Worm (Caenorhabditis elegans) whole organism, young adult: ENCODE results near the gene arle-14.

Experiments used
- B0035.1 ChIP-seq: sonication (generic microtip); optimal IDR thresholded peaks from 2 replicates; lab custom pipeline; 2016; ENCODE audit warnings: missing genetic modification characterization, mild to moderate bottlenecking, missing compliant biosample characterization, missing genotype, missing genetic modification reagents
- B0336.3 ChIP-seq: fragments of 200-800 bp; sonication (Bioruptor generic); IDR thresholded peaks from 2 replicates; pipeline ENCODE4 v1.3.6; 2022; ENCODE audit warnings: missing genetic modification characterization, missing compliant biosample characterization
- F23B12.7 ChIP-seq: sonication (generic microtip); optimal IDR thresholded peaks from 2 replicates; lab custom pipeline; 2017; ENCODE audit warnings: missing genetic modification characterization, mild to moderate bottlenecking, missing compliant biosample characterization, antibody characterized with exemption, moderate library complexity; ENCODE audit not compliant: insufficient read depth
- F33H1.4 ChIP-seq: fragments of 200-800 bp; sonication (Bioruptor generic); IDR thresholded peaks from 2 replicates; pipeline ENCODE4 v1.3.6; 2022; ENCODE audit warnings: missing genetic modification reagents, missing genetic modification characterization, missing compliant biosample characterization
- T07F8.4 ChIP-seq: sonication (generic microtip); optimal IDR thresholded peaks from 2 replicates; lab custom pipeline; 2016; ENCODE audit warnings: mild to moderate bottlenecking, missing genetic modification characterization, moderate library complexity, missing compliant biosample characterization
- Y53F4B.3 ChIP-seq: fragments of 200-800 bp; sonication (Bioruptor generic); IDR thresholded peaks from 2 replicates; pipeline ENCODE4 v1.3.6; 2022; ENCODE audit warnings: missing genetic modification reagents, missing genetic modification characterization, missing compliant biosample characterization
- Y53G8AR.9 ChIP-seq: fragments of 200-800 bp; sonication (Bioruptor generic); conservative IDR thresholded peaks from 2 replicates; pipeline ENCODE4 v1.3.6; 2022; ENCODE audit warnings: missing genetic modification reagents, missing genetic modification characterization, missing compliant biosample characterization
- ZK185.1 ChIP-seq: sonication (generic microtip); optimal IDR thresholded peaks from 2 replicates; lab custom pipeline; 2016; ENCODE audit warnings: mild to moderate bottlenecking, missing genetic modification characterization, missing compliant biosample characterization; ENCODE audit not compliant: poor library complexity, severe bottlenecking
- aptf-2 ChIP-seq: fragments of 200-800 bp; sonication (Bioruptor generic); conservative IDR thresholded peaks from 2 replicates; pipeline ENCODE4 v1.3.6; 2022; ENCODE audit warnings: missing genetic modification reagents, missing genetic modification characterization, missing compliant biosample characterization
- aptf-3 ChIP-seq: fragments of 200-800 bp; sonication (Bioruptor generic); IDR thresholded peaks from 2 replicates; pipeline ENCODE4 v1.3.6; 2022; ENCODE audit warnings: missing genetic modification characterization, missing compliant biosample characterization
- atf-7 ChIP-seq: sonication (generic microtip); optimal IDR thresholded peaks from 2 replicates; lab custom pipeline; 2017; ENCODE audit warnings: mild to moderate bottlenecking, missing genetic modification characterization, missing compliant biosample characterization
- athp-1 ChIP-seq: sonication (generic microtip); optimal IDR thresholded peaks from 2 replicates; lab custom pipeline; 2017; ENCODE audit warnings: mild to moderate bottlenecking, missing genetic modification characterization, missing compliant biosample characterization
- bed-2 ChIP-seq: fragments of 200-800 bp; sonication (Bioruptor generic); IDR thresholded peaks from 2 replicates; pipeline ENCODE4 v1.3.6; 2022; ENCODE audit warnings: missing genetic modification reagents, missing genetic modification characterization, missing compliant biosample characterization
- ccch-3 ChIP-seq: fragments of 200-800 bp; sonication (Bioruptor generic); optimal IDR thresholded peaks from 2 replicates; lab custom pipeline; 2018; ENCODE audit warnings: mild to moderate bottlenecking, missing genetic modification characterization, missing compliant biosample characterization
- cebp-1 ChIP-seq, 2 experiments: fragments of 200-800 bp in 1 of 2; sonication (Bioruptor generic) in 1 of 2; sonication (generic microtip) in 1 of 2; IDR thresholded peaks in 1 of 2; optimal IDR thresholded peaks in 1 of 2; 2 replicates each; pipeline versions ENCODE4 v1.3.6 to Lab custom; 2017 to 2022; ENCODE audit warnings: missing compliant biosample characterization in 2 of 2, missing genetic modification characterization in 2 of 2, mild to moderate bottlenecking in 1 of 2, missing genetic modification reagents in 1 of 2, moderate library complexity in 1 of 2
- ceh-79 ChIP-seq: sonication (generic microtip); optimal IDR thresholded peaks from 2 replicates; lab custom pipeline; 2017; ENCODE audit warnings: mild to moderate bottlenecking, missing genetic modification characterization, missing compliant biosample characterization
- dpff-1 ChIP-seq: sonication (generic microtip); optimal IDR thresholded peaks from 2 replicates; lab custom pipeline; 2017; ENCODE audit warnings: mild to moderate bottlenecking, missing genetic modification characterization, missing compliant biosample characterization
- egl-44 ChIP-seq: fragments of 200-800 bp; sonication (Bioruptor generic); IDR thresholded peaks from 2 replicates; pipeline ENCODE4 v1.3.6; 2022; ENCODE audit warnings: missing genetic modification reagents, missing genetic modification characterization, missing compliant biosample characterization
- egrh-3 ChIP-seq: fragments of 200-800 bp; sonication (Bioruptor generic); IDR thresholded peaks from 2 replicates; pipeline ENCODE4 v1.3.6; 2022; ENCODE audit warnings: missing genetic modification reagents, missing genetic modification characterization, missing compliant biosample characterization
- ets-4 ChIP-seq: fragments of 200-800 bp; sonication (Bioruptor generic); optimal IDR thresholded peaks from 2 replicates; lab custom pipeline; 2018; ENCODE audit warnings: mild to moderate bottlenecking, missing genetic modification characterization, missing compliant biosample characterization
- gei-17 ChIP-seq: fragments of 200-800 bp; sonication (Bioruptor generic); optimal IDR thresholded peaks from 2 replicates; lab custom pipeline; 2018; ENCODE audit warnings: mild to moderate bottlenecking, missing genetic modification characterization, missing compliant biosample characterization
- hmg-20 ChIP-seq: fragments of 200-800 bp; sonication (Bioruptor generic); IDR thresholded peaks from 2 replicates; pipeline ENCODE4 v1.3.6; 2022; ENCODE audit warnings: missing genetic modification reagents, missing genetic modification characterization, missing compliant biosample characterization
- hrde-1 ChIP-seq: sonication (generic microtip); optimal IDR thresholded peaks from 2 replicates; lab custom pipeline; 2016; ENCODE audit warnings: missing genetic modification characterization, mild to moderate bottlenecking, missing compliant biosample characterization, moderate library complexity, missing genotype, missing genetic modification reagents, borderline replicate concordance
- lin-26 ChIP-seq: fragments of 200-800 bp; sonication (Bioruptor generic); IDR thresholded peaks from 2 replicates; pipeline ENCODE4 v1.3.6; 2022; ENCODE audit warnings: missing genetic modification reagents, missing genetic modification characterization, missing compliant biosample characterization
- lin-35 ChIP-seq, 3 experiments: fragments of 150-350 bp in 2 of 3; sonication (generic microtip) in 1 of 3; optimal IDR thresholded peaks; 2 replicates each; lab custom pipeline; 2014 to 2018; ENCODE audit warnings: missing biosample characterization in 3 of 3, missing genetic modification characterization in 3 of 3, missing genetic modification reagents in 3 of 3
- lin-40 ChIP-seq: sonication (generic microtip); optimal IDR thresholded peaks from 2 replicates; lab custom pipeline; 2016; ENCODE audit warnings: missing genetic modification characterization, mild to moderate bottlenecking, missing compliant biosample characterization, missing genotype, missing genetic modification reagents
- lin-54 ChIP-seq: fragments of 200-800 bp; sonication (Bioruptor generic); optimal IDR thresholded peaks from 2 replicates; lab custom pipeline; 2018; ENCODE audit warnings: mild to moderate bottlenecking, missing genetic modification characterization, missing compliant biosample characterization
- lir-1 ChIP-seq: fragments of 200-800 bp; sonication (Bioruptor generic); conservative IDR thresholded peaks from 2 replicates; pipeline ENCODE4 v1.3.6; 2022; ENCODE audit warnings: missing genetic modification reagents, missing genetic modification characterization, missing compliant biosample characterization
- lsl-1 ChIP-seq: fragments of 200-800 bp; sonication (Bioruptor generic); optimal IDR thresholded peaks from 2 replicates; lab custom pipeline; 2018; ENCODE audit warnings: mild to moderate bottlenecking, missing genetic modification characterization, moderate library complexity, missing compliant biosample characterization
- lsy-27 ChIP-seq: sonication (generic microtip); optimal IDR thresholded peaks from 2 replicates; lab custom pipeline; 2017; ENCODE audit warnings: missing genetic modification characterization, mild to moderate bottlenecking, missing compliant biosample characterization, antibody characterized with exemption, missing genotype, borderline replicate concordance; ENCODE audit not compliant: insufficient read depth
- madf-3 ChIP-seq: fragments of 200-800 bp; sonication (Bioruptor generic); IDR thresholded peaks from 2 replicates; pipeline ENCODE4 v1.3.6; 2022; ENCODE audit warnings: missing genetic modification reagents, missing genetic modification characterization, missing compliant biosample characterization
- mxl-1 ChIP-seq: sonication (generic microtip); optimal IDR thresholded peaks from 2 replicates; lab custom pipeline; 2016; ENCODE audit warnings: missing genetic modification characterization, missing compliant biosample characterization
- nfya-1 ChIP-seq: sonication (generic microtip); optimal IDR thresholded peaks from 2 replicates; lab custom pipeline; 2017; ENCODE audit warnings: antibody characterized with exemption, missing compliant biosample characterization, missing genetic modification characterization, borderline replicate concordance; ENCODE audit not compliant: insufficient read depth
- nfya-2 ChIP-seq: fragments of 200-800 bp; sonication (Bioruptor generic); IDR thresholded peaks from 2 replicates; pipeline ENCODE4 v1.3.6; 2022; ENCODE audit warnings: missing genetic modification reagents, missing genetic modification characterization, missing compliant biosample characterization
- nhr-179 ChIP-seq: sonication (generic microtip); optimal IDR thresholded peaks from 2 replicates; lab custom pipeline; 2016; ENCODE audit warnings: mild to moderate bottlenecking, missing genetic modification characterization, missing compliant biosample characterization
- nhr-27 ChIP-seq: fragments of 200-800 bp; sonication (Bioruptor generic); optimal IDR thresholded peaks from 2 replicates; lab custom pipeline; 2018; ENCODE audit warnings: mild to moderate bottlenecking, missing genetic modification characterization, moderate library complexity, missing compliant biosample characterization
- nhr-90 ChIP-seq: sonication (generic microtip); optimal IDR thresholded peaks from 2 replicates; lab custom pipeline; 2016; ENCODE audit warnings: missing genotype, mild to moderate bottlenecking, missing genetic modification characterization, missing compliant biosample characterization
- rec-8 ChIP-seq, 2 experiments: sonication (generic microtip); optimal IDR thresholded peaks; 2 replicates each; lab custom pipeline; 2016; ENCODE audit warnings: mild to moderate bottlenecking in 2 of 2, missing genetic modification characterization in 2 of 2, missing genetic modification reagents in 2 of 2, missing genotype in 2 of 2, missing biosample characterization in 1 of 2, missing compliant biosample characterization in 1 of 2, moderate library complexity in 1 of 2
- repo-1 ChIP-seq: sonication (generic microtip); optimal IDR thresholded peaks from 2 replicates; lab custom pipeline; 2017; ENCODE audit warnings: mild to moderate bottlenecking, missing genetic modification characterization, missing compliant biosample characterization
- rpc-1 ChIP-seq, 2 experiments: fragments of 150-350 bp in 1 of 2; sonication (generic microtip) in 1 of 2; optimal IDR thresholded peaks; 2 replicates each; lab custom pipeline; 2014 to 2018; ENCODE audit warnings: missing biosample characterization in 1 of 2, missing genetic modification characterization in 1 of 2, missing genetic modification reagents in 1 of 2, missing genotype in 1 of 2
- sdz-38 ChIP-seq: sonication (generic microtip); optimal IDR thresholded peaks from 2 replicates; lab custom pipeline; 2016; ENCODE audit warnings: missing genotype, missing genetic modification characterization, missing compliant biosample characterization
- tbp1 ChIP-seq: fragments of 200-800 bp; sonication (Bioruptor generic); optimal IDR thresholded peaks from 2 replicates; lab custom pipeline; 2018; ENCODE audit warnings: mild to moderate bottlenecking, missing genetic modification characterization, missing compliant biosample characterization
- unc-130 ChIP-seq: sonication (generic microtip); optimal IDR thresholded peaks from 2 replicates; lab custom pipeline; 2016; ENCODE audit warnings: missing genetic modification reagents, missing genetic modification characterization, missing compliant biosample characterization
- xnd-1 ChIP-seq: sonication (generic microtip); optimal IDR thresholded peaks from 2 replicates; lab custom pipeline; 2016; ENCODE audit warnings: missing genotype, missing genetic modification reagents, missing genetic modification characterization, missing compliant biosample characterization
- ztf-18 ChIP-seq: sonication (generic microtip); optimal IDR thresholded peaks from 2 replicates; lab custom pipeline; 2016; ENCODE audit warnings: missing genotype, mild to moderate bottlenecking, missing genetic modification characterization, missing compliant biosample characterization
- ztf-25 ChIP-seq: fragments of 200-800 bp; sonication (Bioruptor generic); IDR thresholded peaks from 2 replicates; pipeline ENCODE4 v1.3.6; 2022; ENCODE audit warnings: missing genetic modification reagents, missing genetic modification characterization, missing compliant biosample characterization

The arle-14 gene

ce11 chrIII:5705228-5705888 is 12.7 kb downstream of the arle-14 start, which contains the start of gene swp-1:
Gene swp-1, minus strand, starts transcription at chrIII:5705525.
- TF ChIP-seq nfya-2 (GFP tag; lab: Robert Waterston, UW), result no peak
- peak; percentile 12 for TF ChIP-seq hrde-1 (tag; lab: Kevin White, UChicago)
- no peak for TF ChIP-seq cebp-1 (GFP tag; IDR thresholded peaks at IDR 0.05; lab: Robert Waterston, UW)
- TF ChIP-seq cebp-1 (tag; optimal IDR thresholded peaks at IDR 0.05; lab: Kevin White, UChicago), result peak; percentile 27
- TF ChIP-seq F23B12.7, result no peak
- no peak for TF ChIP-seq lin-40 (tag; lab: Kevin White, UChicago)
- peak; percentile 74 for TF ChIP-seq lin-26 (GFP tag; lab: Robert Waterston, UW)
- no peak for TF ChIP-seq nhr-90
- no peak for TF ChIP-seq B0035.1 (tag; lab: Kevin White, UChicago)
- no peak for TF ChIP-seq lsy-27
- no peak for TF ChIP-seq gei-17 (GFP tag; lab: Kevin White, UChicago)
- peak; percentile 34 for TF ChIP-seq xnd-1
- TF ChIP-seq dpff-1 (tag; lab: Kevin White, UChicago), result no peak
- 0 out of 2 replicates have a peak, but pooled peaks have one; percentile 24 for TF ChIP-seq egl-44 (GFP tag; lab: Robert Waterston, UW)
- no peak for TF ChIP-seq bed-2 (GFP tag; lab: Robert Waterston, UW)
- TF ChIP-seq unc-130 (GFP tag; lab: Kevin White, UChicago), result peak; percentile 45
- no peak for TF ChIP-seq ztf-25
- TF ChIP-seq mxl-1 (tag; lab: Kevin White, UChicago), result no peak
- no peak for TF ChIP-seq aptf-2 (GFP tag; lab: Robert Waterston, UW)
- no peak for TF ChIP-seq Y53F4B.3
- peak; percentile 66; the same call in 1 of the 2 replicates for TF ChIP-seq madf-3
- no peak for TF ChIP-seq ccch-3 (GFP tag; lab: Kevin White, UChicago)
- peak; percentile 21 for TF ChIP-seq ztf-18 (tag; lab: Kevin White, UChicago)
- TF ChIP-seq F33H1.4 (GFP tag; lab: Robert Waterston, UW), result peak; percentile 46
- TF ChIP-seq athp-1, result peak; percentile 46
- no peak for TF ChIP-seq sdz-38 (tag; lab: Kevin White, UChicago)
- TF ChIP-seq tbp1 (GFP tag; lab: Kevin White, UChicago), result peak; percentile 28
- no peak for TF ChIP-seq atf-7
- TF ChIP-seq egrh-3, result no peak
- no peak for TF ChIP-seq ZK185.1 (tag; lab: Kevin White, UChicago)
- TF ChIP-seq nhr-179 (tag; lab: Kevin White, UChicago), result no peak
- peak; percentile 68; the same call in 1 of the 2 replicates for TF ChIP-seq Y53G8AR.9 (GFP tag; lab: Robert Waterston, UW)
- no peak for TF ChIP-seq repo-1 (tag; lab: Kevin White, UChicago)
- no peak for TF ChIP-seq ceh-79 (tag; lab: Kevin White, UChicago)
- no peak for TF ChIP-seq ets-4 (GFP tag; lab: Kevin White, UChicago)
- TF ChIP-seq rec-8 (tag; optimal IDR thresholded peaks at IDR 0.05; lab: Kevin White, UChicago), result no peak
- TF ChIP-seq nhr-27, result no peak
- TF ChIP-seq lin-35 (GFP tag; optimal IDR thresholded peaks at IDR 0.05; lab: Kevin White, UChicago), result peak in 1 of 3 experiments; percentile 10
- no peak for TF ChIP-seq T07F8.4 (tag; lab: Kevin White, UChicago)
- no peak for TF ChIP-seq nfya-1 (tag; lab: Kevin White, UChicago)
- no peak for TF ChIP-seq lir-1
- no peak for TF ChIP-seq aptf-3 (GFP tag; lab: Robert Waterston, UW)
- no peak for TF ChIP-seq hmg-20 (GFP tag; lab: Robert Waterston, UW)
- peak; percentile 65 for TF ChIP-seq lin-54 (GFP tag; lab: Kevin White, UChicago)
- peak; percentile 38 for TF ChIP-seq lsl-1 (GFP tag; lab: Kevin White, UChicago)
- no peak for TF ChIP-seq rpc-1 (optimal IDR thresholded peaks at IDR 0.05; lab: Kevin White, UChicago)
- TF ChIP-seq rpc-1 (tag; optimal IDR thresholded peaks at IDR 0.05; lab: Kevin White, UChicago), result no peak
- TF ChIP-seq B0336.3 (GFP tag; lab: Robert Waterston, UW), result peak; percentile 97
